Worm (Caenorhabditis elegans) whole organism, young adult: Measurements from ENCODE around the gene nhr-280.
"Not testable (repeated sequence)": the region's sequence is repeated elsewhere in the genome, so short reads cannot be mapped to it uniquely, and the experiment has no call there.

Experiments used
- B0261.1 ChIP-seq: sonication (generic microtip); optimal IDR thresholded peaks from 2 replicates; lab custom pipeline; 2016; ENCODE audit warnings: mild to moderate bottlenecking, missing genetic modification characterization, moderate library complexity, missing compliant biosample characterization
- C06A6.2 ChIP-seq: fragments of 200-800 bp; sonication (Bioruptor generic); conservative IDR thresholded peaks from 2 replicates; pipeline ENCODE4 v1.3.6; 2022; ENCODE audit warnings: missing genetic modification characterization, missing compliant biosample characterization
- F33H1.4 ChIP-seq: fragments of 200-800 bp; sonication (Bioruptor generic); IDR thresholded peaks from 2 replicates; pipeline ENCODE4 v1.3.6; 2022; ENCODE audit warnings: missing genetic modification reagents, missing genetic modification characterization, missing compliant biosample characterization
- F37B4.10 ChIP-seq: fragments of 200-800 bp; sonication (Bioruptor generic); IDR thresholded peaks from 2 replicates; pipeline ENCODE4 v1.3.6; 2022; ENCODE audit warnings: missing genetic modification characterization, missing compliant biosample characterization
- Y56A3A.18 ChIP-seq: fragments of 200-800 bp; sonication (Bioruptor generic); IDR thresholded peaks from 2 replicates; pipeline ENCODE4 v1.3.6; 2022; ENCODE audit warnings: missing genetic modification reagents, missing genetic modification characterization, missing compliant biosample characterization
- Y95B8A.8 ChIP-seq: fragments of 200-800 bp; sonication (Bioruptor generic); IDR thresholded peaks from 2 replicates; pipeline ENCODE4 v1.3.6; 2022; ENCODE audit warnings: missing genetic modification reagents, missing genetic modification characterization, missing compliant biosample characterization
- ama-1 ChIP-seq, 3 experiments: fragments of 150-350 bp in 1 of 3; sonication (generic microtip) in 2 of 3; optimal IDR thresholded peaks; 2 replicates each; lab custom pipeline; 2014 to 2018; ENCODE audit warnings: missing biosample characterization in 2 of 3, missing genetic modification characterization in 2 of 3, missing genetic modification reagents in 2 of 3
- aptf-2 ChIP-seq: fragments of 200-800 bp; sonication (Bioruptor generic); conservative IDR thresholded peaks from 2 replicates; pipeline ENCODE4 v1.3.6; 2022; ENCODE audit warnings: missing genetic modification reagents, missing genetic modification characterization, missing compliant biosample characterization
- atf-7 ChIP-seq: sonication (generic microtip); optimal IDR thresholded peaks from 2 replicates; lab custom pipeline; 2017; ENCODE audit warnings: mild to moderate bottlenecking, missing genetic modification characterization, missing compliant biosample characterization
- athp-1 ChIP-seq: sonication (generic microtip); optimal IDR thresholded peaks from 2 replicates; lab custom pipeline; 2017; ENCODE audit warnings: mild to moderate bottlenecking, missing genetic modification characterization, missing compliant biosample characterization
- attf-3 ChIP-seq: fragments of 200-800 bp; sonication (Bioruptor generic); conservative IDR thresholded peaks from 2 replicates; pipeline ENCODE4 v1.3.6; 2022; ENCODE audit warnings: missing genetic modification reagents, missing genetic modification characterization, missing compliant biosample characterization
- bed-2 ChIP-seq: fragments of 200-800 bp; sonication (Bioruptor generic); IDR thresholded peaks from 2 replicates; pipeline ENCODE4 v1.3.6; 2022; ENCODE audit warnings: missing genetic modification reagents, missing genetic modification characterization, missing compliant biosample characterization
- ceh-79 ChIP-seq: sonication (generic microtip); optimal IDR thresholded peaks from 2 replicates; lab custom pipeline; 2017; ENCODE audit warnings: mild to moderate bottlenecking, missing genetic modification characterization, missing compliant biosample characterization
- die-1 ChIP-seq: sonication (generic microtip); optimal IDR thresholded peaks from 2 replicates; lab custom pipeline; 2016; ENCODE audit warnings: missing genotype, mild to moderate bottlenecking, missing genetic modification characterization, missing compliant biosample characterization
- dox-1 ChIP-seq: fragments of 200-800 bp; sonication (Bioruptor generic); IDR thresholded peaks from 2 replicates; pipeline ENCODE4 v1.3.6; 2022; ENCODE audit warnings: missing genetic modification reagents, missing genetic modification characterization, missing compliant biosample characterization
- egl-18 ChIP-seq: fragments of 200-800 bp; sonication (Bioruptor generic); IDR thresholded peaks from 2 replicates; pipeline ENCODE4 v1.3.6; 2022; ENCODE audit warnings: missing genetic modification reagents, missing genetic modification characterization, missing compliant biosample characterization
- egrh-3 ChIP-seq: fragments of 200-800 bp; sonication (Bioruptor generic); IDR thresholded peaks from 2 replicates; pipeline ENCODE4 v1.3.6; 2022; ENCODE audit warnings: missing genetic modification reagents, missing genetic modification characterization, missing compliant biosample characterization
- ekl-4 ChIP-seq: fragments of 200-800 bp; sonication (Bioruptor generic); IDR thresholded peaks from 2 replicates; pipeline ENCODE4 v1.3.6; 2022; ENCODE audit warnings: missing genetic modification reagents, missing genetic modification characterization, missing compliant biosample characterization
- fkh-3 ChIP-seq: sonication (generic microtip); optimal IDR thresholded peaks from 2 replicates; lab custom pipeline; 2016; ENCODE audit warnings: mild to moderate bottlenecking, missing genetic modification characterization, missing compliant biosample characterization
- him-1 ChIP-seq: sonication (generic microtip); optimal IDR thresholded peaks from 2 replicates; lab custom pipeline; 2016; ENCODE audit warnings: missing genotype, missing genetic modification reagents, missing genetic modification characterization, missing compliant biosample characterization
- hlh-12 ChIP-seq: sonication (generic microtip); optimal IDR thresholded peaks from 2 replicates; lab custom pipeline; 2016; ENCODE audit warnings: missing genetic modification characterization, missing compliant biosample characterization
- hsf-1 ChIP-seq: fragments of 200-800 bp; sonication (Bioruptor generic); IDR thresholded peaks from 2 replicates; pipeline ENCODE4 v1.3.6; 2022; ENCODE audit warnings: missing genetic modification reagents, missing genetic modification characterization, missing compliant biosample characterization
- let-607 ChIP-seq, 2 experiments: fragments of 200-800 bp in 1 of 2; sonication (Bioruptor generic) in 1 of 2; sonication (generic microtip) in 1 of 2; optimal IDR thresholded peaks; 2 replicates each; lab custom pipeline; 2016 to 2018; ENCODE audit warnings: mild to moderate bottlenecking in 2 of 2, missing compliant biosample characterization in 2 of 2, missing genetic modification characterization in 2 of 2, moderate library complexity in 2 of 2, missing genotype in 1 of 2
- lin-26 ChIP-seq: fragments of 200-800 bp; sonication (Bioruptor generic); IDR thresholded peaks from 2 replicates; pipeline ENCODE4 v1.3.6; 2022; ENCODE audit warnings: missing genetic modification reagents, missing genetic modification characterization, missing compliant biosample characterization
- lsy-27 ChIP-seq: sonication (generic microtip); optimal IDR thresholded peaks from 2 replicates; lab custom pipeline; 2017; ENCODE audit warnings: missing genetic modification characterization, mild to moderate bottlenecking, missing compliant biosample characterization, antibody characterized with exemption, missing genotype, borderline replicate concordance; ENCODE audit not compliant: insufficient read depth
- madf-3 ChIP-seq: fragments of 200-800 bp; sonication (Bioruptor generic); IDR thresholded peaks from 2 replicates; pipeline ENCODE4 v1.3.6; 2022; ENCODE audit warnings: missing genetic modification reagents, missing genetic modification characterization, missing compliant biosample characterization
- mcd-1 ChIP-seq: fragments of 200-800 bp; sonication (Bioruptor generic); IDR thresholded peaks from 2 replicates; pipeline ENCODE4 v1.3.6; 2022; ENCODE audit warnings: missing genetic modification reagents, missing genetic modification characterization, missing compliant biosample characterization
- mel-28 ChIP-seq: sonication (generic microtip); optimal IDR thresholded peaks from 2 replicates; lab custom pipeline; 2016; ENCODE audit warnings: borderline replicate concordance, mild to moderate bottlenecking, missing genetic modification characterization, missing compliant biosample characterization
- nfya-1 ChIP-seq: sonication (generic microtip); optimal IDR thresholded peaks from 2 replicates; lab custom pipeline; 2017; ENCODE audit warnings: antibody characterized with exemption, missing compliant biosample characterization, missing genetic modification characterization, borderline replicate concordance; ENCODE audit not compliant: insufficient read depth
- nfya-2 ChIP-seq: fragments of 200-800 bp; sonication (Bioruptor generic); IDR thresholded peaks from 2 replicates; pipeline ENCODE4 v1.3.6; 2022; ENCODE audit warnings: missing genetic modification reagents, missing genetic modification characterization, missing compliant biosample characterization
- nfyb-1 ChIP-seq: fragments of 200-800 bp; sonication (Bioruptor generic); IDR thresholded peaks from 2 replicates; pipeline ENCODE4 v1.3.6; 2022; ENCODE audit warnings: missing genetic modification reagents, missing genetic modification characterization, missing compliant biosample characterization
- nhr-80 ChIP-seq: sonication (generic microtip); optimal IDR thresholded peaks from 2 replicates; lab custom pipeline; 2016; ENCODE audit warnings: missing genetic modification characterization, missing compliant biosample characterization
- rpc-1 ChIP-seq, 2 experiments: fragments of 150-350 bp in 1 of 2; sonication (generic microtip) in 1 of 2; optimal IDR thresholded peaks; 2 replicates each; lab custom pipeline; 2014 to 2018; ENCODE audit warnings: missing biosample characterization in 1 of 2, missing genetic modification characterization in 1 of 2, missing genetic modification reagents in 1 of 2, missing genotype in 1 of 2
- sea-2 ChIP-seq: fragments of 200-800 bp; sonication (Bioruptor generic); IDR thresholded peaks from 2 replicates; pipeline ENCODE4 v1.3.6; 2022; ENCODE audit warnings: missing genetic modification characterization, missing compliant biosample characterization
- sptf-2 ChIP-seq: fragments of 200-800 bp; sonication (Bioruptor generic); optimal IDR thresholded peaks from 2 replicates; lab custom pipeline; 2018; ENCODE audit warnings: mild to moderate bottlenecking, missing genetic modification characterization, missing compliant biosample characterization
- tbp1 ChIP-seq: fragments of 200-800 bp; sonication (Bioruptor generic); optimal IDR thresholded peaks from 2 replicates; lab custom pipeline; 2018; ENCODE audit warnings: mild to moderate bottlenecking, missing genetic modification characterization, missing compliant biosample characterization
- xnd-1 ChIP-seq: sonication (generic microtip); optimal IDR thresholded peaks from 2 replicates; lab custom pipeline; 2016; ENCODE audit warnings: missing genotype, missing genetic modification reagents, missing genetic modification characterization, missing compliant biosample characterization
- zfh-2 ChIP-seq: fragments of 200-800 bp; sonication (Bioruptor generic); conservative IDR thresholded peaks from 2 replicates; pipeline ENCODE4 v1.3.6; 2022; ENCODE audit warnings: missing genetic modification reagents, missing genetic modification characterization, missing compliant biosample characterization
- ztf-18 ChIP-seq: sonication (generic microtip); optimal IDR thresholded peaks from 2 replicates; lab custom pipeline; 2016; ENCODE audit warnings: missing genotype, mild to moderate bottlenecking, missing genetic modification characterization, missing compliant biosample characterization
- ztf-22 ChIP-seq: fragments of 200-800 bp; sonication (Bioruptor generic); optimal IDR thresholded peaks from 2 replicates; lab custom pipeline; 2018; ENCODE audit warnings: mild to moderate bottlenecking, missing genetic modification characterization, moderate library complexity, missing compliant biosample characterization
- ztf-28 ChIP-seq: fragments of 200-800 bp; sonication (Bioruptor generic); IDR thresholded peaks from 2 replicates; pipeline ENCODE4 v1.3.6; 2022; ENCODE audit warnings: missing genetic modification reagents, missing genetic modification characterization, missing compliant biosample characterization

nhr-280 gene

ce11 chrIII:160736-161400 is 30.3 kb upstream of the nhr-280 start:
- TF ChIP-seq lin-26 (GFP tag; lab: Robert Waterston, UW) (peak; percentile 43; the same call in 1 of the 2 replicates), tbp1 (GFP tag; lab: Kevin White, UChicago) (peak; percentile 74), rpc-1 (tag; optimal IDR thresholded peaks at IDR 0.05; lab: Kevin White, UChicago) (peak; percentile 50), B0261.1 (tag; lab: Kevin White, UChicago) (peak; percentile 53)
- TF ChIP-seq rpc-1 (optimal IDR thresholded peaks at IDR 0.05; lab: Kevin White, UChicago) = not testable (repeated sequence)
- TF ChIP-seq, all 124 proteins: peak for 4; not testable (repeated sequence) for 120

DNA sequence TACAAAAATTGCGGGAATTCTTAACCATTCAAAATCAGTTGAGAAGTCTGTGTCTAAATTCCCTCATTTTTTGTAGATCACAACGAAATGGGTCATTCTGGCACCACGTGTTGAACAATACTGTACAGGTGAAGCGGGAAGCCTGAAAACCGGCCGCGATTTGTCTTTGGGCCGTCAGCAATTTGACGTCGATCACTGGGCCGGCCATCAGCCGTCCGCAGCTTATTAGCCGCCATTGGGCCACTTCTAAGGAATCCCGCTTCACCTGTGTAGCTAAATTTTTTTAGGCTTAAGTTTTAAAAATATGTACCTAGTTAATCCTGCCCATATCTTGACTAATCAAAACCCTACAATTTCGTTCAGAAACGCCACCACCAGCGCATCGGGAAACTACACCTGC is 29.1 kb upstream of the nhr-280 start:
- TF ChIP-seq dox-1 (GFP tag; lab: Robert Waterston, UW) (no peak), zfh-2 (GFP tag; lab: Robert Waterston, UW) (peak; percentile 63; the same call in 1 of the 2 replicates), hlh-12 (tag; lab: Kevin White, UChicago) (no peak), ekl-4 (GFP tag; lab: Robert Waterston, UW) (peak; percentile 38; the same call in 1 of the 2 replicates), Y56A3A.18 (no peak), fkh-3 (peak; percentile 19), ztf-22 (no peak), ceh-79 (tag; lab: Kevin White, UChicago) (no peak), nfyb-1 (no peak), ztf-28 (GFP tag; lab: Robert Waterston, UW) (no peak), madf-3 (GFP tag; lab: Robert Waterston, UW) (0 out of 2 replicates have a peak, but pooled peaks have one; percentile 0)

DNA sequence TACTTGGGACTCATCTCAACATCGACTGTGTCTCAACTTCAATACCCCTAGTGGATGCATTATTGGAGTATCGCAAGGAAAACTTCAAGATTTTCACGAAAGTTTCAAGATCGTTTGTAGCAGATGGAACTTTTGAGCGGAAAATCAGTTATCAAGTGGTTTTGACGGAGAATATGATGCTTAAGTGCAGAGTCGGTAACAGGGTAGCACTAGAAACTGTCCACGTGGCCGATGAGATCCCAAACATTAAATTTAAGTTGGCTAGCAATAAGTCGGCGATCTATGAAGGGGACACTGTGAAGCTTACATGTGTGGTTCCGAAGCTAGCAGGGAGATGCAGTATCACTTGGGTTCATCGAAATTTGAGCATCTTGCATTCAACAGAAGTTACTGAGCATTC is 28.6 kb upstream of the nhr-280 start:
- TF ChIP-seq xnd-1 (no peak), mel-28 (no peak), let-607 (tag; optimal IDR thresholded peaks at IDR 0.05; lab: Kevin White, UChicago) (no peak), Y95B8A.8 (GFP tag; lab: Robert Waterston, UW) (no peak), C06A6.2 (GFP tag; lab: Robert Waterston, UW) (no peak), madf-3 (GFP tag; lab: Robert Waterston, UW) (0 out of 2 replicates have a peak, but pooled peaks have one; percentile 39), athp-1 (no peak)

DNA sequence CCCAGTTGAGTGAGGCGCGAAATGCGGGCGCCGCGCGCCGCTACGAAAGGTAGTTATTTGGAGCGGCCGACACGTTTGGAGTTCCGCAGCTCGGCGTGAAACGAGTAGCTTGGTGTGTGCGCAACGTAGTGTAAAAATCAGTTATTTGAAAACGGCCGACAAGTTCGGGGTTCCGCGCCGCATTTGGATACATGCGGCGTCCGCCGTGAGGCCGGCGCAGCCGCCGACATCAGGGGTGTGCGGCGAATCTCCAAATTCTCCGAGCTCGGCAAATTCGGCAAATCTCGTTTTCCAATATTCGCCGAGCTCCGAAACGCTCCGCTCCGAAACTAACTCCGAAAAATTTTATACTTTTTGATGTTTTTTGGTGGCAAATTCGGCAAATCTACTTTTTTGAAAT is 27.4 kb upstream of the nhr-280 start:
- TF ChIP-seq atf-7 (tag; lab: Kevin White, UChicago) (no peak), attf-3 (GFP tag; lab: Robert Waterston, UW) (no peak), zfh-2 (GFP tag; lab: Robert Waterston, UW) (peak; percentile 60; the same call in 1 of the 2 replicates), nfya-2 (GFP tag; lab: Robert Waterston, UW) (0 out of 2 replicates have a peak, but pooled peaks have one; percentile 33), bed-2 (GFP tag; lab: Robert Waterston, UW) (no peak), athp-1 (no peak), ztf-18 (tag; lab: Kevin White, UChicago) (no peak), F37B4.10 (GFP tag; lab: Robert Waterston, UW) (no peak), egrh-3 (GFP tag; lab: Robert Waterston, UW) (peak; percentile 34; the same call in 1 of the 2 replicates), nhr-80 (tag; lab: Kevin White, UChicago) (no peak), aptf-2 (GFP tag; lab: Robert Waterston, UW) (no peak), F33H1.4 (GFP tag; lab: Robert Waterston, UW) (no peak)

ce11 chrIII:156645-157044 is 26.1 kb upstream of the nhr-280 start, which contains the start of the genes zig-13 and ver-1:
Gene zig-13, minus strand, starts transcription at chrIII:156745.
Gene ver-1, plus strand, starts transcription at chrIII:156824.
- TF ChIP-seq lsy-27 (tag; lab: Kevin White, UChicago) (no peak), mcd-1 (GFP tag; lab: Robert Waterston, UW) (no peak), F37B4.10 (GFP tag; lab: Robert Waterston, UW) (no peak), let-607 (tag; optimal IDR thresholded peaks at IDR 0.05; lab: Kevin White, UChicago) (no peak), nfya-1 (tag; lab: Kevin White, UChicago) (no peak), him-1 (tag; lab: Kevin White, UChicago) (no peak), sea-2 (GFP tag; lab: Robert Waterston, UW) (no peak), die-1 (tag; lab: Kevin White, UChicago) (no peak), ama-1 (optimal IDR thresholded peaks at IDR 0.05; lab: Kevin White, UChicago) (no peak), ama-1 (GFP tag; optimal IDR thresholded peaks at IDR 0.05; lab: Kevin White, UChicago) (no peak), sptf-2 (GFP tag; lab: Kevin White, UChicago) (no peak), egl-18 (no peak), atf-7 (tag; lab: Kevin White, UChicago) (no peak), hsf-1 (GFP tag; lab: Robert Waterston, UW) (no peak)
